Fruit fly (Drosophila melanogaster) whole organism, embryonic: ENCODE data around the gene Srr.
A peak's percentile ranks its signal among the peaks of the same experiment; 100 is the strongest.

Experiments used
- ATbp ChIP-seq: fragments of 200-800 bp; sonication (Bioruptor generic); optimal IDR thresholded peaks from 2 replicates; lab custom pipeline; 2017; ENCODE audit warnings: missing biosample characterization, mild to moderate bottlenecking, missing genetic modification characterization, missing genetic modification reagents
- Atf-2 ChIP-seq: fragments of 200-800 bp; sonication (Bioruptor generic); optimal IDR thresholded peaks from 2 replicates; lab custom pipeline; 2016; ENCODE audit warnings: missing biosample characterization, missing genetic modification characterization
- Bdp1 ChIP-seq: fragments of 200-800 bp; sonication (Bioruptor generic); optimal IDR thresholded peaks from 3 replicates; lab custom pipeline; 2016; ENCODE audit warnings: missing biosample characterization, missing genetic modification characterization
- C15 ChIP-seq: fragments of 200-800 bp; sonication (Bioruptor generic); IDR thresholded peaks from 3 replicates; pipeline ENCODE4 v1.3.6; 2022; ENCODE audit warnings: missing biosample characterization, missing genetic modification characterization
- CG11398 ChIP-seq: fragments of 200-800 bp; sonication (Bioruptor generic); optimal IDR thresholded peaks from 2 replicates; lab custom pipeline; 2016; ENCODE audit warnings: missing biosample characterization, missing genetic modification characterization
- CG11723 ChIP-seq: fragments of 200-800 bp; sonication (Bioruptor generic); optimal IDR thresholded peaks from 2 replicates; lab custom pipeline; 2017; ENCODE audit warnings: missing biosample characterization, mild to moderate bottlenecking, missing genetic modification characterization
- CG14667 ChIP-seq: fragments of 200-800 bp; sonication (Bioruptor generic); IDR thresholded peaks from 2 replicates; pipeline ENCODE4 v1.3.6; 2022; ENCODE audit warnings: missing biosample characterization, missing genetic modification characterization
- CG15514 ChIP-seq: fragments of 200-800 bp; sonication (Bioruptor generic); optimal IDR thresholded peaks from 3 replicates; lab custom pipeline; 2017; ENCODE audit warnings: missing biosample characterization, missing genetic modification characterization, mild to moderate bottlenecking, moderate library complexity, missing genetic modification reagents
- CG15601 ChIP-seq: fragments of 200-800 bp; sonication (Bioruptor generic); optimal IDR thresholded peaks from 3 replicates; lab custom pipeline; 2019; ENCODE audit warnings: missing biosample characterization, mild to moderate bottlenecking, missing genetic modification characterization, moderate library complexity
- CG16863 ChIP-seq: fragments of 200-800 bp; sonication (Bioruptor generic); optimal IDR thresholded peaks from 3 replicates; lab custom pipeline; 2016; ENCODE audit warnings: missing biosample characterization, missing genetic modification characterization
- CG17802 ChIP-seq: fragments of 200-800 bp; sonication (Bioruptor generic); optimal IDR thresholded peaks from 2 replicates; lab custom pipeline; 2018; ENCODE audit warnings: missing biosample characterization, mild to moderate bottlenecking, missing genetic modification characterization, moderate library complexity
- CG18262 ChIP-seq: fragments of 200-800 bp; optimal IDR thresholded peaks from 3 replicates; lab custom pipeline; 2019; ENCODE audit warnings: missing biosample characterization, mild to moderate bottlenecking, missing genetic modification characterization, moderate library complexity
- CG30431 ChIP-seq: fragments of 200-800 bp; sonication (Bioruptor generic); optimal IDR thresholded peaks from 2 replicates; lab custom pipeline; 2017; ENCODE audit warnings: missing biosample characterization, missing genetic modification characterization
- CG31365 ChIP-seq: fragments of 200-800 bp; sonication (Bioruptor generic); optimal IDR thresholded peaks from 2 replicates; lab custom pipeline; 2018; ENCODE audit warnings: missing biosample characterization, mild to moderate bottlenecking, missing genetic modification characterization
- CG33213 ChIP-seq: fragments of 200-800 bp; sonication (Bioruptor generic); optimal IDR thresholded peaks from 3 replicates; lab custom pipeline; 2016; ENCODE audit warnings: missing biosample characterization, missing genetic modification characterization
- CG3847 ChIP-seq: fragments of 200-800 bp; sonication (Bioruptor generic); IDR thresholded peaks from 2 replicates; pipeline ENCODE4 v1.3.6; 2022; ENCODE audit warnings: missing biosample characterization, missing genetic modification characterization
- CG4360 ChIP-seq: fragments of 200-800 bp; sonication (Bioruptor generic); IDR thresholded peaks from 2 replicates; pipeline ENCODE4 v1.3.6; 2022; ENCODE audit warnings: missing biosample characterization, missing genetic modification characterization
- CG8359 ChIP-seq: fragments of 200-800 bp; sonication (Bioruptor generic); optimal IDR thresholded peaks from 2 replicates; lab custom pipeline; 2017; ENCODE audit warnings: missing biosample characterization, mild to moderate bottlenecking, missing genetic modification characterization, borderline replicate concordance
- CG8388 ChIP-seq: fragments of 200-800 bp; sonication (Bioruptor generic); optimal IDR thresholded peaks from 2 replicates; lab custom pipeline; 2019; ENCODE audit warnings: missing biosample characterization, mild to moderate bottlenecking, missing genetic modification characterization, moderate library complexity
- CG9727 ChIP-seq: fragments of 200-800 bp; sonication (Bioruptor generic); optimal IDR thresholded peaks from 3 replicates; lab custom pipeline; 2017; ENCODE audit warnings: missing biosample characterization, mild to moderate bottlenecking, missing genetic modification characterization
- Dfd ChIP-seq, 2 experiments: fragments of >200 bp; optimal IDR thresholded peaks; 2 replicates each; lab custom pipeline; 2017; ENCODE audit warnings: missing biosample characterization in 2 of 2, missing genetic modification characterization in 2 of 2
- Dp ChIP-seq: fragments of 200-800 bp; sonication (Bioruptor generic); optimal IDR thresholded peaks from 2 replicates; lab custom pipeline; 2018; ENCODE audit warnings: missing biosample characterization, mild to moderate bottlenecking, missing genetic modification characterization, moderate library complexity
- HLH54F ChIP-seq: fragments of 200-800 bp; sonication (Bioruptor generic); optimal IDR thresholded peaks from 3 replicates; lab custom pipeline; 2016; ENCODE audit warnings: missing biosample characterization, missing genetic modification characterization
- Hr51 ChIP-seq, 2 experiments: fragments of 200-800 bp; sonication (Bioruptor generic); optimal IDR thresholded peaks; 2 replicates in 1 of 2; 3 replicates in 1 of 2; lab custom pipeline; 2016 to 2018; ENCODE audit warnings: missing biosample characterization in 2 of 2, missing genetic modification characterization in 2 of 2, mild to moderate bottlenecking in 1 of 2, moderate library complexity in 1 of 2
- Hr78 ChIP-seq, 2 experiments: fragments of 200-800 bp in 1 of 2; fragments of >200 bp in 1 of 2; sonication (Bioruptor generic) in 1 of 2; optimal IDR thresholded peaks; 2 replicates each; lab custom pipeline; 2017 to 2019; ENCODE audit warnings: missing biosample characterization in 2 of 2, missing genetic modification characterization in 2 of 2, mild to moderate bottlenecking in 1 of 2, moderate library complexity in 1 of 2
- MESR4 ChIP-seq: fragments of 200-800 bp; sonication (Bioruptor generic); optimal IDR thresholded peaks from 2 replicates; lab custom pipeline; 2018; ENCODE audit warnings: missing biosample characterization, mild to moderate bottlenecking, missing genetic modification characterization, moderate library complexity
- Max ChIP-seq: fragments of 200-800 bp; sonication (Bioruptor generic); optimal IDR thresholded peaks from 2 replicates; lab custom pipeline; 2016; ENCODE audit warnings: missing biosample characterization, mild to moderate bottlenecking, missing genetic modification characterization
- NC2α ChIP-seq: fragments of 200-800 bp; sonication (Bioruptor generic); optimal IDR thresholded peaks from 2 replicates; lab custom pipeline; 2016; ENCODE audit warnings: missing biosample characterization, missing genetic modification characterization
- Oaz ChIP-seq: fragments of 200-800 bp; sonication (Bioruptor generic); IDR thresholded peaks from 2 replicates; pipeline ENCODE4 v1.3.6; 2022; ENCODE audit warnings: missing biosample characterization, missing genetic modification characterization
- Pdp1 ChIP-seq, 2 experiments: fragments of 200-800 bp; sonication (Bioruptor generic); optimal IDR thresholded peaks; 3 replicates each; lab custom pipeline; 2016; ENCODE audit warnings: missing biosample characterization in 2 of 2, missing genetic modification characterization in 2 of 2, mild to moderate bottlenecking in 1 of 2, moderate library complexity in 1 of 2
- Sin3A ChIP-seq: fragments of >200 bp; optimal IDR thresholded peaks from 2 replicates; lab custom pipeline; 2018
- Six4 ChIP-seq: fragments of 200-800 bp; sonication (Bioruptor generic); optimal IDR thresholded peaks from 2 replicates; lab custom pipeline; 2016; ENCODE audit warnings: missing biosample characterization, missing genetic modification characterization
- br ChIP-seq: fragments of >200 bp; optimal IDR thresholded peaks from 2 replicates; lab custom pipeline; 2017
- bsh ChIP-seq, 2 experiments: fragments of 200-800 bp; sonication (Bioruptor generic); optimal IDR thresholded peaks; 2 replicates each; lab custom pipeline; 2017 to 2018; ENCODE audit warnings: mild to moderate bottlenecking in 2 of 2, missing biosample characterization in 2 of 2, missing genetic modification characterization in 2 of 2, moderate library complexity in 1 of 2
- chn ChIP-seq: fragments of 200-800 bp; sonication (Bioruptor generic); optimal IDR thresholded peaks from 2 replicates; lab custom pipeline; 2016; ENCODE audit warnings: missing biosample characterization, missing genetic modification characterization
- cwo ChIP-seq: fragments of 200-800 bp; sonication (Bioruptor generic); optimal IDR thresholded peaks from 3 replicates; lab custom pipeline; 2017; ENCODE audit warnings: missing biosample characterization, missing genetic modification characterization, mild to moderate bottlenecking, moderate library complexity, missing genetic modification reagents
- dan ChIP-seq: fragments of 200-800 bp; sonication (Bioruptor generic); IDR thresholded peaks from 2 replicates; pipeline ENCODE4 v1.3.6; 2022; ENCODE audit warnings: missing biosample characterization, missing genetic modification characterization
- dmrt99B ChIP-seq: fragments of 200-800 bp; sonication (Bioruptor generic); optimal IDR thresholded peaks from 2 replicates; lab custom pipeline; 2018; ENCODE audit warnings: missing biosample characterization, mild to moderate bottlenecking, missing genetic modification characterization, moderate library complexity
- en ChIP-seq: fragments of 200-800 bp; sonication (Bioruptor generic); optimal IDR thresholded peaks from 2 replicates; lab custom pipeline; 2016; ENCODE audit warnings: missing biosample characterization, missing genetic modification characterization
- gcm ChIP-seq: fragments of 200-800 bp; sonication (Bioruptor generic); optimal IDR thresholded peaks from 2 replicates; lab custom pipeline; 2019; ENCODE audit warnings: missing biosample characterization, mild to moderate bottlenecking, missing genetic modification characterization, moderate library complexity
- gt ChIP-seq: fragments of 200-800 bp; sonication (Bioruptor generic); IDR thresholded peaks from 2 replicates; pipeline ENCODE4 v1.3.6; 2022; ENCODE audit warnings: missing biosample characterization, missing genetic modification characterization
- insv ChIP-seq, 2 experiments: fragments of 200-800 bp; sonication (Bioruptor generic); optimal IDR thresholded peaks; 3 replicates each; lab custom pipeline; 2016 to 2018; ENCODE audit warnings: missing biosample characterization in 2 of 2, missing genetic modification characterization in 2 of 2
- lilli ChIP-seq: fragments of 200-800 bp; sonication (Bioruptor generic); optimal IDR thresholded peaks from 3 replicates; lab custom pipeline; 2016; ENCODE audit warnings: missing biosample characterization, missing genetic modification characterization
- mirr ChIP-seq: fragments of 200-800 bp; sonication (Bioruptor generic); optimal IDR thresholded peaks from 3 replicates; lab custom pipeline; 2018; ENCODE audit warnings: missing biosample characterization, mild to moderate bottlenecking, missing genetic modification characterization
- odd ChIP-seq: fragments of 200-800 bp; sonication (Bioruptor generic); optimal IDR thresholded peaks from 2 replicates; lab custom pipeline; 2017; ENCODE audit warnings: missing biosample characterization, mild to moderate bottlenecking, missing genetic modification characterization
- pan ChIP-seq, 4 experiments: fragments of >200 bp in 3 of 4; fragments of 200-800 bp in 1 of 4; sonication (Bioruptor generic) in 1 of 4; optimal IDR thresholded peaks in 3 of 4; IDR thresholded peaks in 1 of 4; 2 replicates each; pipeline versions ENCODE4 v1.3.6 to Lab custom; 2017 to 2022; ENCODE audit warnings: missing biosample characterization in 2 of 4, missing genetic modification characterization in 2 of 4, mixed read lengths in 1 of 4
- sima ChIP-seq: fragments of 200-800 bp; sonication (Bioruptor generic); optimal IDR thresholded peaks from 2 replicates; lab custom pipeline; 2016; ENCODE audit warnings: missing biosample characterization, missing genetic modification characterization
- slbo ChIP-seq: fragments of 200-800 bp; sonication (Bioruptor generic); IDR thresholded peaks from 2 replicates; pipeline ENCODE4 v1.3.6; 2022; ENCODE audit warnings: missing biosample characterization, missing genetic modification characterization
- sqz ChIP-seq: fragments of 200-800 bp; sonication (Bioruptor generic); optimal IDR thresholded peaks from 3 replicates; lab custom pipeline; 2018; ENCODE audit warnings: missing biosample characterization, mild to moderate bottlenecking, missing genetic modification characterization
- stwl ChIP-seq: fragments of 200-800 bp; sonication (Bioruptor generic); optimal IDR thresholded peaks from 3 replicates; lab custom pipeline; 2018; ENCODE audit warnings: missing biosample characterization, mild to moderate bottlenecking, missing genetic modification characterization, moderate library complexity

Srr gene

dm6 chr3R:9353276-9353652, 11.9 kb upstream of the Srr start (continued):
- TF ChIP-seq insv (GFP tag; optimal IDR thresholded peaks at IDR 0.05; lab: Kevin White, UChicago) (peak in 1 of 2 experiments; percentile 28), Dp (no peak), CG18262 (peak; percentile 95), Hr78 (GFP tag; optimal IDR thresholded peaks at IDR 0.05; lab: Kevin White, UChicago) (no peak), dmrt99B (peak; percentile 94), CG30431 (GFP tag; lab: Kevin White, UChicago) (no peak), gcm (peak; percentile 89), odd (GFP tag; lab: Kevin White, UChicago) (peak; percentile 87), Max (GFP tag; lab: Kevin White, UChicago) (peak; percentile 78), dan (GFP tag; lab: Robert Waterston, UW) (no peak), CG15514 (GFP tag; lab: Kevin White, UChicago) (peak; percentile 69), sima (GFP tag; lab: Kevin White, UChicago) (no peak), CG4360 (GFP tag; lab: Robert Waterston, UW) (no peak), lilli (GFP tag; lab: Kevin White, UChicago) (peak; percentile 62), CG11398 (no peak), HLH54F (peak; percentile 44), NC2α (GFP tag; lab: Kevin White, UChicago) (no peak), CG31365 (no peak), ATbp (GFP tag; lab: Kevin White, UChicago) (peak; percentile 88), CG33213 (GFP tag; lab: Kevin White, UChicago) (peak; percentile 6), CG16863 (peak; percentile 53), Sin3A (lab: Kevin White, UChicago) (no peak), Hr51 (GFP tag; optimal IDR thresholded peaks at IDR 0.05; lab: Kevin White, UChicago) (peak; percentile 42 to 95), pan (optimal IDR thresholded peaks at IDR 0.05; lab: Kevin White, UChicago) (no peak), pan (GFP tag; optimal IDR thresholded peaks at IDR 0.05 in 1 of 2, IDR thresholded peaks at IDR 0.05 in 1 of 2) (no peak), Bdp1 (GFP tag; lab: Kevin White, UChicago) (no peak), sqz (GFP tag; lab: Kevin White, UChicago) (peak; percentile 24), cwo (GFP tag; lab: Kevin White, UChicago) (peak; percentile 80), CG8388 (GFP tag; lab: Kevin White, UChicago) (peak; percentile 92), CG9727 (GFP tag; lab: Kevin White, UChicago) (peak; percentile 92), stwl (tag; lab: Kevin White, UChicago) (no peak), gt (no peak), CG15601 (tag; lab: Kevin White, UChicago) (peak; percentile 90), Six4 (GFP tag; lab: Kevin White, UChicago) (peak; percentile 79), MESR4 (GFP tag; lab: Kevin White, UChicago) (no peak), Oaz (GFP tag; lab: Robert Waterston, UW) (no peak), CG11723 (GFP tag; lab: Kevin White, UChicago) (peak; percentile 61), slbo (GFP tag; lab: Robert Waterston, UW) (no peak), mirr (no peak), en (GFP tag; lab: Kevin White, UChicago) (no peak), chn (GFP tag; lab: Kevin White, UChicago) (peak; percentile 49), CG17802 (tag; lab: Kevin White, UChicago) (peak; percentile 26), Dfd (GFP tag; optimal IDR thresholded peaks at IDR 0.05; lab: Kevin White, UChicago) (no peak), Pdp1 (GFP tag; optimal IDR thresholded peaks at IDR 0.05; lab: Kevin White, UChicago) (peak in 1 of 2 experiments; percentile 49), CG14667 (GFP tag; lab: Robert Waterston, UW) (no peak), CG3847 (GFP tag; lab: Robert Waterston, UW) (no peak), CG8359 (GFP tag; lab: Kevin White, UChicago) (peak; percentile 63), bsh (GFP tag; optimal IDR thresholded peaks at IDR 0.05; lab: Kevin White, UChicago) (peak; percentile 69 to 91), Atf-2 (peak; percentile 49), br (lab: Kevin White, UChicago) (no peak), C15 (GFP tag; lab: Robert Waterston, UW) (no peak)
